Fruit fly (Drosophila melanogaster) whole organism, embryonic: ENCODE results near the gene CG2444.
A peak's percentile ranks its signal among the peaks of the same experiment; 100 is the strongest.

Experiments
- CG10147 ChIP-seq: fragments of 200-800 bp; sonication (Bioruptor generic); optimal IDR thresholded peaks from 2 replicates; lab custom pipeline; 2019; ENCODE audit warnings: missing biosample characterization, mild to moderate bottlenecking, missing genetic modification characterization, moderate library complexity
- CG10543 ChIP-seq: fragments of 200-800 bp; sonication (Bioruptor generic); optimal IDR thresholded peaks from 3 replicates; lab custom pipeline; 2017; ENCODE audit warnings: missing biosample characterization, mild to moderate bottlenecking, missing genetic modification characterization, moderate library complexity
- CG11398 ChIP-seq: fragments of 200-800 bp; sonication (Bioruptor generic); optimal IDR thresholded peaks from 2 replicates; lab custom pipeline; 2016; ENCODE audit warnings: missing biosample characterization, missing genetic modification characterization
- CG12155 ChIP-seq: fragments of 200-800 bp; sonication (Bioruptor generic); optimal IDR thresholded peaks from 3 replicates; lab custom pipeline; 2016; ENCODE audit warnings: missing biosample characterization, missing genetic modification characterization
- CG12942 ChIP-seq: fragments of 200-800 bp; sonication (Bioruptor generic); optimal IDR thresholded peaks from 3 replicates; lab custom pipeline; 2016; ENCODE audit warnings: missing biosample characterization, missing genetic modification characterization
- CG13296 ChIP-seq: fragments of 200-800 bp; sonication (Bioruptor generic); optimal IDR thresholded peaks from 3 replicates; lab custom pipeline; 2018; ENCODE audit warnings: missing biosample characterization, mild to moderate bottlenecking, missing genetic modification characterization
- CG13624 ChIP-seq: fragments of 200-800 bp; sonication (Bioruptor generic); optimal IDR thresholded peaks from 2 replicates; lab custom pipeline; 2016; ENCODE audit warnings: missing biosample characterization, missing genetic modification characterization
- CG1603 ChIP-seq: fragments of 200-800 bp; sonication (Bioruptor generic); optimal IDR thresholded peaks from 2 replicates; lab custom pipeline; 2019; ENCODE audit warnings: missing biosample characterization, mild to moderate bottlenecking, missing genetic modification characterization, moderate library complexity
- CG1647 ChIP-seq: fragments of 200-800 bp; sonication (Bioruptor generic); optimal IDR thresholded peaks from 3 replicates; lab custom pipeline; 2016; ENCODE audit warnings: missing biosample characterization, missing genetic modification characterization
- CG16813 ChIP-seq: fragments of 200-800 bp; sonication (Bioruptor generic); IDR thresholded peaks from 3 replicates; pipeline ENCODE4 v1.3.6; 2022; ENCODE audit warnings: missing biosample characterization, missing genetic modification characterization; ENCODE audit not compliant: partially characterized antibody
- CG17568 ChIP-seq: fragments of 200-800 bp; sonication (Bioruptor generic); optimal IDR thresholded peaks from 2 replicates; lab custom pipeline; 2018; ENCODE audit warnings: missing biosample characterization, mild to moderate bottlenecking, missing genetic modification characterization, moderate library complexity
- CG18262 ChIP-seq: fragments of 200-800 bp; optimal IDR thresholded peaks from 3 replicates; lab custom pipeline; 2019; ENCODE audit warnings: missing biosample characterization, mild to moderate bottlenecking, missing genetic modification characterization, moderate library complexity
- CG1832 ChIP-seq: fragments of 200-800 bp; sonication (Bioruptor generic); optimal IDR thresholded peaks from 2 replicates; lab custom pipeline; 2017; ENCODE audit warnings: missing biosample characterization, mild to moderate bottlenecking, missing genetic modification characterization, inconsistent platforms
- CG18476 ChIP-seq: fragments of 200-800 bp; sonication (Bioruptor generic); optimal IDR thresholded peaks from 2 replicates; lab custom pipeline; 2016; ENCODE audit warnings: missing biosample characterization, mild to moderate bottlenecking, missing genetic modification characterization
- CG2116 ChIP-seq: fragments of 200-800 bp; sonication (Bioruptor generic); optimal IDR thresholded peaks from 3 replicates; lab custom pipeline; 2018; ENCODE audit warnings: missing biosample characterization, mild to moderate bottlenecking, missing genetic modification characterization
- CG2712 ChIP-seq: fragments of 200-800 bp; optimal IDR thresholded peaks from 3 replicates; lab custom pipeline; 2019; ENCODE audit warnings: missing biosample characterization, mild to moderate bottlenecking, missing genetic modification characterization, moderate library complexity
- CG3847 ChIP-seq: fragments of 200-800 bp; sonication (Bioruptor generic); IDR thresholded peaks from 2 replicates; pipeline ENCODE4 v1.3.6; 2022; ENCODE audit warnings: missing biosample characterization, missing genetic modification characterization
- CG43689 ChIP-seq: fragments of 200-800 bp; sonication (Bioruptor generic); IDR thresholded peaks from 2 replicates; pipeline ENCODE4 v1.3.6; 2022; ENCODE audit warnings: missing biosample characterization, missing genetic modification characterization
- CG6813 ChIP-seq: fragments of 200-800 bp; sonication (Bioruptor generic); optimal IDR thresholded peaks from 2 replicates; lab custom pipeline; 2017; ENCODE audit warnings: missing biosample characterization, missing genetic modification characterization, mild to moderate bottlenecking, moderate library complexity, missing genetic modification reagents
- CG8359 ChIP-seq: fragments of 200-800 bp; sonication (Bioruptor generic); optimal IDR thresholded peaks from 2 replicates; lab custom pipeline; 2017; ENCODE audit warnings: missing biosample characterization, mild to moderate bottlenecking, missing genetic modification characterization, borderline replicate concordance
- CG8944 ChIP-seq: fragments of 200-800 bp; sonication (Bioruptor generic); optimal IDR thresholded peaks from 3 replicates; lab custom pipeline; 2016; ENCODE audit warnings: missing biosample characterization, missing genetic modification characterization
- CTCF ChIP-seq: fragments of 200-800 bp; sonication (Bioruptor generic); optimal IDR thresholded peaks from 2 replicates; lab custom pipeline; 2017; ENCODE audit warnings: missing biosample characterization, mild to moderate bottlenecking, missing genetic modification characterization, moderate library complexity
- Camta ChIP-seq: fragments of 200-800 bp; sonication (Bioruptor generic); optimal IDR thresholded peaks from 2 replicates; lab custom pipeline; 2016; ENCODE audit warnings: missing biosample characterization, missing genetic modification characterization
- Dad ChIP-seq: fragments of 200-800 bp; sonication (Bioruptor generic); optimal IDR thresholded peaks from 3 replicates; lab custom pipeline; 2016; ENCODE audit warnings: missing biosample characterization, missing genetic modification characterization
- ERR ChIP-seq: fragments of 200-800 bp; sonication (Bioruptor generic); optimal IDR thresholded peaks from 2 replicates; lab custom pipeline; 2016; ENCODE audit warnings: missing biosample characterization, missing genetic modification characterization
- Fer1 ChIP-seq: fragments of 200-800 bp; sonication (Bioruptor generic); optimal IDR thresholded peaks from 2 replicates; lab custom pipeline; 2017; ENCODE audit warnings: missing biosample characterization, mild to moderate bottlenecking, missing genetic modification characterization
- Hmr ChIP-seq: fragments of 200-800 bp; sonication (Bioruptor generic); optimal IDR thresholded peaks from 3 replicates; lab custom pipeline; 2017; ENCODE audit warnings: mild to moderate bottlenecking, missing biosample characterization, missing genetic modification reagents, missing genetic modification characterization
- Hr51 ChIP-seq, 2 experiments: fragments of 200-800 bp; sonication (Bioruptor generic); optimal IDR thresholded peaks; 2 replicates in 1 of 2; 3 replicates in 1 of 2; lab custom pipeline; 2016 to 2018; ENCODE audit warnings: missing biosample characterization in 2 of 2, missing genetic modification characterization in 2 of 2, mild to moderate bottlenecking in 1 of 2, moderate library complexity in 1 of 2
- Myb ChIP-seq: fragments of 200-800 bp; sonication (Bioruptor generic); optimal IDR thresholded peaks from 2 replicates; lab custom pipeline; 2016; ENCODE audit warnings: missing biosample characterization, missing genetic modification characterization
- Poxn ChIP-seq: fragments of 200-800 bp; sonication (Bioruptor generic); IDR thresholded peaks from 2 replicates; pipeline ENCODE4 v1.3.6; 2022; ENCODE audit warnings: missing biosample characterization, missing genetic modification characterization
- Ptx1 ChIP-seq: fragments of 200-800 bp; sonication (Bioruptor generic); IDR thresholded peaks from 2 replicates; pipeline ENCODE4 v1.3.6; 2022; ENCODE audit warnings: missing biosample characterization, missing genetic modification characterization
- Ravus ChIP-seq: fragments of 200-800 bp; sonication (Bioruptor generic); IDR thresholded peaks from 2 replicates; pipeline ENCODE4 v1.3.6; 2022; ENCODE audit warnings: missing biosample characterization, missing genetic modification characterization
- Scr ChIP-seq: fragments of 200-800 bp; sonication (Bioruptor generic); IDR thresholded peaks from 2 replicates; pipeline ENCODE4 v1.3.6; 2022; ENCODE audit warnings: missing biosample characterization, missing genetic modification characterization; ENCODE audit not compliant: partially characterized antibody
- Stat92E ChIP-seq, 3 experiments: fragments of >200 bp in 2 of 3; fragments of 200-800 bp in 1 of 3; sonication (Bioruptor generic) in 1 of 3; optimal IDR thresholded peaks; 2 replicates each; lab custom pipeline; 2017 to 2019; ENCODE audit warnings: missing biosample characterization in 3 of 3, missing genetic modification characterization in 3 of 3, mild to moderate bottlenecking in 1 of 3, moderate library complexity in 1 of 3
- Usf ChIP-seq: fragments of 200-800 bp; sonication (Bioruptor generic); optimal IDR thresholded peaks from 2 replicates; lab custom pipeline; 2017; ENCODE audit warnings: missing genotype, missing biosample characterization, missing genetic modification characterization
- cas ChIP-seq: fragments of 200-800 bp; sonication (Bioruptor generic); IDR thresholded peaks from 2 replicates; pipeline ENCODE4 v1.3.6; 2022; ENCODE audit warnings: missing biosample characterization, missing genetic modification characterization
- fd102C ChIP-seq: fragments of 200-800 bp; sonication (Bioruptor generic); optimal IDR thresholded peaks from 2 replicates; lab custom pipeline; 2018; ENCODE audit warnings: missing biosample characterization, mild to moderate bottlenecking, missing genetic modification characterization, moderate library complexity
- fu2 ChIP-seq: fragments of 200-800 bp; sonication (Bioruptor generic); optimal IDR thresholded peaks from 2 replicates; lab custom pipeline; 2016; ENCODE audit warnings: missing biosample characterization, missing genetic modification characterization
- kni ChIP-seq: fragments of 200-800 bp; sonication (Bioruptor generic); optimal IDR thresholded peaks from 3 replicates; lab custom pipeline; 2017; ENCODE audit warnings: mild to moderate bottlenecking, missing biosample characterization, missing genetic modification reagents, missing genetic modification characterization
- maf-S ChIP-seq: fragments of 200-800 bp; sonication (Bioruptor generic); optimal IDR thresholded peaks from 2 replicates; lab custom pipeline; 2016; ENCODE audit warnings: missing biosample characterization, missing genetic modification characterization
- nmo ChIP-seq: fragments of 200-800 bp; sonication (Bioruptor generic); optimal IDR thresholded peaks from 2 replicates; lab custom pipeline; 2018; ENCODE audit warnings: missing biosample characterization, mild to moderate bottlenecking, missing genetic modification characterization, moderate library complexity
- oc ChIP-seq: fragments of 200-800 bp; sonication (Bioruptor generic); optimal IDR thresholded peaks from 2 replicates; lab custom pipeline; 2018; ENCODE audit warnings: missing biosample characterization, mild to moderate bottlenecking, missing genetic modification characterization, moderate library complexity
- repo ChIP-seq: fragments of 200-800 bp; sonication (Bioruptor generic); optimal IDR thresholded peaks from 2 replicates; lab custom pipeline; 2016; ENCODE audit warnings: missing biosample characterization, missing genetic modification characterization
- sens-2 ChIP-seq: fragments of 200-800 bp; sonication (Bioruptor generic); IDR thresholded peaks from 2 replicates; pipeline ENCODE4 v1.3.6; 2022; ENCODE audit warnings: missing biosample characterization, missing genetic modification characterization
- seq ChIP-seq: fragments of 200-800 bp; sonication (Bioruptor generic); IDR thresholded peaks from 2 replicates; pipeline ENCODE4 v1.3.6; 2022; ENCODE audit warnings: missing biosample characterization, missing genetic modification characterization
- sna ChIP-seq: fragments of 200-800 bp; sonication (Bioruptor generic); IDR thresholded peaks from 2 replicates; pipeline ENCODE4 v1.3.6; 2022; ENCODE audit warnings: missing biosample characterization, missing genetic modification characterization; ENCODE audit not compliant: partially characterized antibody
- usp ChIP-seq: fragments of >200 bp; optimal IDR thresholded peaks from 2 replicates; lab custom pipeline; 2017; ENCODE audit warnings: missing biosample characterization, missing genetic modification characterization
- vvl ChIP-seq: fragments of 200-800 bp; sonication (Bioruptor generic); IDR thresholded peaks from 2 replicates; pipeline ENCODE4 v1.3.6; 2022; ENCODE audit warnings: missing biosample characterization, missing genetic modification characterization

CG2444 gene

DNA sequence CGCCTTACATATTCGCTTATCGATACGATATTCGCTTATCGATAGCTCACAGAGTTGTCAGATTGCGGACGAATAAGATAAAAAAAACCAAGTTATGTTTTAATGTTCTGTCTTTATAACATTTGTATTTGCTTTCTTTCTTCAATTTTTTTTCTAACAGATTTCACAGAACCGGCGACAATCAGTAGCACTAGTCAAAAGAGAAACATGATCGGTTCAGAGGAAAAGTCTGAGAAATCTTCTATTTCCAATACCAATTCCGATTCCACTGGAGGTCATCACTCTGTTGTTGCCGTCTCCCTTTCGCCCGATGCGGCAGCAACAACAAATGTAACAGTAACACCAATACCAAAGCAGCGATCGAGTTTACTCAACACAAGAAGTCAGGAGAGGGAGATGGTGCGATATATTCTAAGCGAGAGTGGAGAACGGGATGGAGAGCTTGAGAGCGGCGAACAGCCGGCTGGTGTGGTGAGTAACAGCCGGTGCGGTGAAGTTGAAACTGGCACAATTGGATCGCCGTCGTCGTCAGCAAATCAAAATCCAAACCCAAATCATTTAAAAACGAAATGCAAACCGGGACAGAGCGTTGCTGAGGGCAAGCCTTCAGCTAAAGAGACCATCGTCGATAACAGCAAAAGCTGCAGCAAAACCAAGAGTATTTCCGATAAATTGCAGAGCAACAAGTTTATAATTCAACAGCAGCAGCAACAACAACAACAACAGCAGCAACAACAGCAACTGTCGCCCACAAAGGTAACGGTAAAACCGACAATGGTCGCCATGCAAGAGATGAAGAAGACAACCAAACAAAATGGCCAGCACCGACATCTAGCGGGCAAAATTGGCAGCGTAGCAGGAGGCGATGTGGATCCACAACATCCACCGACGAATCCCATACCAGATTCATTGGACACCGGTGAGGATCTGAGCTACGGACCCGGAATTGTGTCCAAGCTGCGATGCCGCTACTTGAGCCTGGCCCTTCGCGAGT lies 23.2 kb downstream of the CG2444 start (continued):
- TF ChIP-seq CG43689 (no peak), CG18262 (peak; percentile 61), Myb (GFP tag; lab: Kevin White, UChicago) (peak; percentile 62), vvl (GFP tag; lab: Robert Waterston, UW) (peak; percentile 47; the same call in 1 of the 2 replicates), CG13624 (GFP tag; lab: Kevin White, UChicago) (peak; percentile 74), CG6813 (GFP tag; lab: Kevin White, UChicago) (peak; percentile 30), Dad (GFP tag; lab: Kevin White, UChicago) (peak; percentile 43), CG2116 (GFP tag; lab: Kevin White, UChicago) (peak; percentile 79), CG11398 (GFP tag; lab: Kevin White, UChicago) (peak; percentile 18), Camta (peak; percentile 61), nmo (GFP tag; lab: Kevin White, UChicago) (peak; percentile 67), CG1603 (tag; lab: Kevin White, UChicago) (peak; percentile 53), Ptx1 (GFP tag; lab: Robert Waterston, UW) (peak; percentile 60), ERR (GFP tag; lab: Kevin White, UChicago) (peak; percentile 82), cas (GFP tag; lab: Robert Waterston, UW) (no peak), CG3847 (peak; percentile 62), CG8944 (GFP tag; lab: Kevin White, UChicago) (peak; percentile 63), CG10147 (GFP tag; lab: Kevin White, UChicago) (peak; percentile 65), Stat92E (GFP tag; optimal IDR thresholded peaks at IDR 0.05; lab: Kevin White, UChicago) (peak in 1 of 3 experiments; percentile 35), fu2 (GFP tag; lab: Kevin White, UChicago) (peak; percentile 75), Hmr (GFP tag; lab: Kevin White, UChicago) (peak; percentile 70), CG18476 (GFP tag; lab: Kevin White, UChicago) (peak; percentile 21), CG17568 (GFP tag; lab: Kevin White, UChicago) (peak; percentile 19), Hr51 (GFP tag; optimal IDR thresholded peaks at IDR 0.05; lab: Kevin White, UChicago) (peak; percentile 24 to 59), Scr (GFP tag; lab: Robert Waterston, UW) (peak; percentile 69), repo (GFP tag; lab: Kevin White, UChicago) (peak; percentile 7), fd102C (GFP tag; lab: Kevin White, UChicago) (no peak), CG8359 (GFP tag; lab: Kevin White, UChicago) (no peak), CG1647 (GFP tag; lab: Kevin White, UChicago) (peak; percentile 55), CTCF (peak; percentile 87), CG10543 (peak; percentile 78), kni (GFP tag; lab: Kevin White, UChicago) (peak; percentile 99), seq (GFP tag; lab: Robert Waterston, UW) (peak; percentile 12; the same call in 1 of the 2 replicates), usp (GFP tag; lab: Kevin White, UChicago) (no peak), CG16813 (GFP tag; lab: Robert Waterston, UW) (peak; percentile 54), Fer1 (GFP tag; lab: Kevin White, UChicago) (peak; percentile 71), Usf (GFP tag; lab: Kevin White, UChicago) (no peak), sna (0 out of 2 replicates have a peak, but pooled peaks have one; percentile 12), CG2712 (tag; lab: Kevin White, UChicago) (peak; percentile 62), CG1832 (GFP tag; lab: Kevin White, UChicago) (peak; percentile 76), maf-S (GFP tag; lab: Kevin White, UChicago) (peak; percentile 66), sens-2 (GFP tag; lab: Robert Waterston, UW) (no peak), CG13296 (peak; percentile 63), CG12942 (GFP tag; lab: Kevin White, UChicago) (peak; percentile 64), CG12155 (peak; percentile 61), Poxn (GFP tag; lab: Robert Waterston, UW) (no peak), Ravus (GFP tag; lab: Robert Waterston, UW) (no peak), oc (no peak)
